Fruit fly (Drosophila melanogaster) whole organism: ENCODE data around the gene spidey.

Experiments used
- CG8478 ChIP-seq: fragments of >200 bp; optimal IDR thresholded peaks from 2 replicates; lab custom pipeline; 2018; ENCODE audit warnings: inconsistent platforms
- EcR ChIP-seq, 2 experiments: fragments of >200 bp; optimal IDR thresholded peaks; 2 replicates each; lab custom pipeline; 2017; ENCODE audit warnings: missing biosample characterization in 2 of 2, missing genetic modification characterization in 2 of 2, missing genetic modification reagents in 2 of 2
- pan ChIP-seq: fragments of >200 bp; optimal IDR thresholded peaks from 2 replicates; lab custom pipeline; 2017
- psq ChIP-seq: fragments of >200 bp; optimal IDR thresholded peaks from 2 replicates; lab custom pipeline; 2017
- usp ChIP-seq: fragments of >200 bp; optimal IDR thresholded peaks from 2 replicates; lab custom pipeline; 2017; ENCODE audit warnings: missing biosample characterization, missing genetic modification characterization, mixed read lengths

- no peak for TF ChIP-seq CG8478 (lab: Kevin White, UChicago)
- TF ChIP-seq psq, result no peak
- no peak for TF ChIP-seq pan (lab: Kevin White, UChicago)
- TF ChIP-seq usp (GFP tag; lab: Kevin White, UChicago), result no peak
- TF ChIP-seq EcR (GFP tag; optimal IDR thresholded peaks at IDR 0.05; lab: Kevin White, UChicago), result no peak
Observed at dm6 chrX:7924913-7925312, 16.2 kb downstream of the spidey start.
